Fruit fly (Drosophila melanogaster): ENCODE data around the gene CG44325.

The CG44325 gene

DNA sequence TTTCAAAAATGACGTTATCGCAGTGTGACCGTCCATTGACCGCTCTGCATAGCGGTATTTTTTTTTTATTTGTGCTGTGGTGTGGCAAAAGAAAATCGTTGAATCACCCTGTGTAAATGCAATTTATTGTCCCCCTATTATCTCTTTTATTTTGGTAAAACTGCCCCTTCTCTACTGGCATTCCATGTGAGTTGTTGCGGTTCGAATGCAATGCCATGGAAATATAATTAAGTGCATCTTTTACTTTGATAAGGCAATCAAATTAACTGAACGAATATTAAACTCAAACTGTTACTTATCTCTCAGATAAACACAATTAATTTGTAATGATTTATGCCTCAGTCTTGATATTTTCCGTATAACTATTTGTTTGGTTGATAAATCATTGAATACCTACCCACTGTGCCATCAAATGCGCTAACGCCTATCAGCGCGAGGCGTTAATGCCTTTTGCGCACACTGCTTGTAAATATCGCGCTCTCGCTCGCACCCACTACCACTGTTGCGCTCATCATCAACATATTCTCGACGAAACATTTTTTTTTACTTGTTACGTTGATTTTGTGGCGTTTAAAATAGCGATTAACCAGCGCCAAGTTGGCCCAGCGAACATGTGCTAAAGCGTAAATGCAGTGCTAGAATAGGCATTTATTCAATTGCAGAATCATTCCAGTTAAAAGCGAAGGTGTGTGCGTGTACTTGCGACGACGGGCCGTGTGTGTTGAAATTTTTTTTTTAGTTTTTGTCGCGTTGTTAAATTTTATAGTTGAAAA is 31.0 kb upstream of the CG44325 start (continued):
- no peak for TF ChIP-seq CG15269 (tag; optimal IDR thresholded peaks at IDR 0.05)
- TF ChIP-seq Abd-B (GFP tag; optimal IDR thresholded peaks at IDR 0.05): peak; percentile 68
- TF ChIP-seq CG9932 (GFP tag; IDR thresholded peaks at IDR 0.05): peak; percentile 58
- TF ChIP-seq CG1792 (GFP tag; optimal IDR thresholded peaks at IDR 0.05): peak; percentile 3
- TF ChIP-seq CG14050 (GFP tag; IDR thresholded peaks at IDR 0.05): no peak
- peak; percentile 45 for TF ChIP-seq NfI (GFP tag; optimal IDR thresholded peaks at IDR 0.05)
- peak; percentile 72 for TF ChIP-seq CoRest (tag; optimal IDR thresholded peaks at IDR 0.05)
- TF ChIP-seq dysf (GFP tag; IDR thresholded peaks at IDR 0.05): peak; percentile 60; the same call in 2 of the 3 replicates
- no peak for TF ChIP-seq repo (GFP tag; optimal IDR thresholded peaks at IDR 0.05)
- peak; percentile 47 for TF ChIP-seq CG8388 (GFP tag; optimal IDR thresholded peaks at IDR 0.05)
- TF ChIP-seq scrt (GFP tag; optimal IDR thresholded peaks at IDR 0.05): peak; percentile 37
- TF ChIP-seq CG1647 (GFP tag; optimal IDR thresholded peaks at IDR 0.05): no peak
- TF ChIP-seq CG18262 (tag; optimal IDR thresholded peaks at IDR 0.05): peak; percentile 61
- peak; percentile 61 for TF ChIP-seq CG9437 (GFP tag; optimal IDR thresholded peaks at IDR 0.05)
- TF ChIP-seq CG4617 (GFP tag; optimal IDR thresholded peaks at IDR 0.05; ENCODE audit: borderline replicate concordance): peak; percentile 53
- peak; percentile 59 for TF ChIP-seq NC2β (GFP tag; optimal IDR thresholded peaks at IDR 0.05)
- peak; percentile 28 for TF ChIP-seq Blimp-1 (GFP tag; optimal IDR thresholded peaks at IDR 0.05)
- TF ChIP-seq Dad (GFP tag; optimal IDR thresholded peaks at IDR 0.05): peak; percentile 36
- no peak for TF ChIP-seq Lpt (GFP tag; optimal IDR thresholded peaks at IDR 0.05)
- peak; percentile 98 for TF ChIP-seq CG6254 (GFP tag; optimal IDR thresholded peaks at IDR 0.05)
- TF ChIP-seq CG13296 (GFP tag; optimal IDR thresholded peaks at IDR 0.05): peak; percentile 6
- no peak for TF ChIP-seq dimm (GFP tag; IDR thresholded peaks at IDR 0.05)
- peak; percentile 61 for TF ChIP-seq Lhr (GFP tag; optimal IDR thresholded peaks at IDR 0.05)
- TF ChIP-seq lab (GFP tag; optimal IDR thresholded peaks at IDR 0.05): peak; percentile 34
- 0 out of 3 replicates have a peak, but pooled peaks have one; percentile 28 for TF ChIP-seq otp (GFP tag; IDR thresholded peaks at IDR 0.05)
- TF ChIP-seq CG12769 (tag; optimal IDR thresholded peaks at IDR 0.05): no peak
- no peak for TF ChIP-seq GATAe (GFP tag; conservative IDR thresholded peaks at IDR 0.05)
- TF ChIP-seq Chrac-16 (GFP tag; optimal IDR thresholded peaks at IDR 0.05): peak; percentile 53
- peak; percentile 29; the same call in 1 of the 2 replicates for TF ChIP-seq E2f2 (GFP tag; IDR thresholded peaks at IDR 0.05)
- peak; percentile 40 for TF ChIP-seq p53 (GFP tag; optimal IDR thresholded peaks at IDR 0.05)
- TF ChIP-seq maf-S (GFP tag; optimal IDR thresholded peaks at IDR 0.05): peak; percentile 52
- no peak for TF ChIP-seq CG7963 (GFP tag; IDR thresholded peaks at IDR 0.05; ENCODE audit: partially characterized antibody)
- TF ChIP-seq Drgx (GFP tag; IDR thresholded peaks at IDR 0.05): peak; percentile 53
- peak; percentile 4 for TF ChIP-seq CG17359 (tag; optimal IDR thresholded peaks at IDR 0.05)
- TF ChIP-seq CG10209 (GFP tag; optimal IDR thresholded peaks at IDR 0.05): peak; percentile 58
- no peak for TF ChIP-seq kah (GFP tag; optimal IDR thresholded peaks at IDR 0.05)
- no peak for TF ChIP-seq Fer1 (GFP tag; optimal IDR thresholded peaks at IDR 0.05)
- TF ChIP-seq Rfx (GFP tag; IDR thresholded peaks at IDR 0.05): peak; percentile 42
- no peak; the same call in 1 of the 2 replicates for TF ChIP-seq CG6272 (GFP tag; IDR thresholded peaks at IDR 0.05)
- peak; percentile 65 for TF ChIP-seq nmo (GFP tag; optimal IDR thresholded peaks at IDR 0.05)
- TF ChIP-seq CG2120 (GFP tag; optimal IDR thresholded peaks at IDR 0.05): peak; percentile 65
- TF ChIP-seq sima (GFP tag; optimal IDR thresholded peaks at IDR 0.05): no peak
- TF ChIP-seq ac (GFP tag; optimal IDR thresholded peaks at IDR 0.05): no peak
- no peak for TF ChIP-seq yki (optimal IDR thresholded peaks at IDR 0.05)
- TF ChIP-seq salm (tag; optimal IDR thresholded peaks at IDR 0.05): no peak
- TF ChIP-seq HmgD (GFP tag; optimal IDR thresholded peaks at IDR 0.05): peak; percentile 52
- no peak for TF ChIP-seq zf30C (GFP tag; optimal IDR thresholded peaks at IDR 0.05)
- no peak for TF ChIP-seq gsb (GFP tag; IDR thresholded peaks at IDR 0.05)
- peak; percentile 28 for TF ChIP-seq Atf-2 (GFP tag; optimal IDR thresholded peaks at IDR 0.05)

Measured in whole organism, embryonic.